Worm (Caenorhabditis elegans): ENCODE measurements around the gene M60.4.

- no peak for TF ChIP-seq dao-5 (tag; optimal IDR thresholded peaks at IDR 0.05)
- no peak for TF ChIP-seq W03F9.2 (tag; optimal IDR thresholded peaks at IDR 0.05)
Observed at ce11 chrX:8285169-8285796, 49.2 kb upstream of the M60.4 start, which contains the start of the genes fis-2 and F13B9.2.
